Worm (Caenorhabditis elegans): ENCODE results near the gene C48B4.6.

C48B4.6 gene

DNA sequence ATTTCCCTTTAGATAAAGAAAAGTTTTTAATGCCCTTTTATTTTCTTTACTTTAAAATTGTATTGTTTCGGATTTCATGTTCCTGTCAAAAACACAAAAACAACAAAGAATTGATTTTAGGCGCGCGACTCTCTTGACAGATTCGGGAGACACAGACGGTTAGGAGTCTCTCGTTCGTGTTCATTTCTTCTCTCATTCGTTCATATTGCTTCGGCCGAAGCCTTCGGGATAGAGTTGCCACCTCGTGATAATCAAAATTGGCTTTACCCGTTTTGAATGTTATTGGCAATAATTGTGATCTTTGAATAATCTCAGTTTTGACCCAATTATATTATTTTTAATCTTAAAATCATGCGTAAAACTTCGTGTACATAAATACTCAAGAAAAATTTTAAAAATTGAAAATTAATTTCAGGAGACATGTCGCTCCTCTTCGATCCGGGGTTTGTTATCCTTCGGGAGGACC is 47.3 kb downstream of the C48B4.6 start, which contains the start of gene F55H2.5:
F55H2.5 (plus strand) TSS at position 416 of the 466 bp plus-strand sequence.
- TF ChIP-seq fos-1 (tag; optimal IDR thresholded peaks at IDR 0.05) (no peak), mml-1 (tag; optimal IDR thresholded peaks at IDR 0.05) (no peak), egl-27 (tag; optimal IDR thresholded peaks at IDR 0.05) (no peak), sea-2 (GFP tag; optimal IDR thresholded peaks at IDR 0.05) (no peak), nhr-76 (tag; optimal IDR thresholded peaks at IDR 0.05) (no peak), jun-1 (tag; optimal IDR thresholded peaks at IDR 0.05) (no peak), unc-62 (GFP tag; optimal IDR thresholded peaks at IDR 0.05) (no peak), nhr-77 (tag; optimal IDR thresholded peaks at IDR 0.05) (no peak), nhr-11 (tag; optimal IDR thresholded peaks at IDR 0.05) (no peak), elt-3 (tag; optimal IDR thresholded peaks at IDR 0.05) (no peak), zag-1 (tag; optimal IDR thresholded peaks at IDR 0.05) (no peak), elt-1 (tag; optimal IDR thresholded peaks at IDR 0.05) (no peak), pha-4 (tag; optimal IDR thresholded peaks at IDR 0.05) (peak; percentile 5), nhr-12 (tag; optimal IDR thresholded peaks at IDR 0.05) (no peak), hmg-11 (tag; optimal IDR thresholded peaks at IDR 0.05) (peak; percentile 31), unc-39 (tag; optimal IDR thresholded peaks at IDR 0.05) (no peak), skn-1 (tag; optimal IDR thresholded peaks at IDR 0.05) (no peak), lin-15B (tag; optimal IDR thresholded peaks at IDR 0.05) (peak; percentile 2), nhr-23 (tag; optimal IDR thresholded peaks at IDR 0.05) (no peak), nfya-1 (tag; optimal IDR thresholded peaks at IDR 0.05; ENCODE audit: insufficient read depth) (peak; percentile 18), tbx-2 (tag; optimal IDR thresholded peaks at IDR 0.05) (no peak), ama-1 (optimal IDR thresholded peaks at IDR 0.05) (peak; percentile 43), eor-1 (tag; optimal IDR thresholded peaks at IDR 0.05) (no peak), ceh-9 (tag; optimal IDR thresholded peaks at IDR 0.05) (no peak), ztf-11 (tag; optimal IDR thresholded peaks at IDR 0.05) (no peak), nhr-28 (tag; optimal IDR thresholded peaks at IDR 0.05) (no peak)

DNA sequence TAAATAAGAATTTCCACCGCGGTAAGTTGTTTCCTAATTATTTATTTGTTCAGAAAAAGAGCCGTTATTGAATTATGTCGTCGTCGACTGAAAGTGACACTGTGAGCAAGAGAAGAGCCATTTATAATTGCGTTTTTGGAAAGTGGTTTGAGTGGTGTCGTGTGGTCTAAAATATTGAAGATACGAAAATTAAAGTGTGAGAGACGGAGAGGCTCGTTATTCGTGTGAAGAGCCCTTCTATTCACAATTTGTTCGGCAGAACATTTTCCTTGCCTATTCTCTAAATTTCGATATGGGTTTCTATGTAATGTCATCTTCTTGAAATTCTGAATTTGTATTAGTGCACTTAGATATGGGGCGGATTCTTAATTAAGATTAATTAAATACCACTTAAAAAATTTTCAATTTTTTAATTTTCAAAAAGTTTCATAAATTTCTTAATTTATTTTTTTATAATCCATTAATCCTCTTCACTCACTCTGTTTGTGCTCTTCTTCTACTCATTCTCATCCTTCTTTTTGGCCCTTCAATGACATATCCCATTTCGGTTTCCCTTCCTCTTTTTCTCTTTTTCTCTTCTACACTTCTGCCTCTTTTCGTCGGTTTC is 48.5 kb downstream of the C48B4.6 start:
- no peak for TF ChIP-seq daf-12 (tag; optimal IDR thresholded peaks at IDR 0.05)
- no peak for TF ChIP-seq nhr-11 (tag; optimal IDR thresholded peaks at IDR 0.05)
- TF ChIP-seq nfya-1 (tag; optimal IDR thresholded peaks at IDR 0.05; ENCODE audit: insufficient read depth) = peak; percentile 31
- TF ChIP-seq zag-1 (tag; optimal IDR thresholded peaks at IDR 0.05) = no peak
- no peak for TF ChIP-seq ZK546.5 (tag; optimal IDR thresholded peaks at IDR 0.05)
- TF ChIP-seq unc-39 (tag; optimal IDR thresholded peaks at IDR 0.05) = no peak
- peak; percentile 3 for TF ChIP-seq nhr-23 (tag; optimal IDR thresholded peaks at IDR 0.05)
- TF ChIP-seq lsy-12 (tag; optimal IDR thresholded peaks at IDR 0.05) = peak; percentile 49
- TF ChIP-seq hmg-11 (tag; optimal IDR thresholded peaks at IDR 0.05) = no peak
- TF ChIP-seq fos-1 (tag; optimal IDR thresholded peaks at IDR 0.05) = no peak
- peak; percentile 78 for TF ChIP-seq ama-1 (optimal IDR thresholded peaks at IDR 0.05)
- no peak for TF ChIP-seq ceh-16 (tag; optimal IDR thresholded peaks at IDR 0.05)
- TF ChIP-seq jun-1 (tag; optimal IDR thresholded peaks at IDR 0.05) = no peak
- TF ChIP-seq snpc-4 (tag; optimal IDR thresholded peaks at IDR 0.05) = no peak
- no peak for TF ChIP-seq nhr-237 (tag; optimal IDR thresholded peaks at IDR 0.05)
- no peak for TF ChIP-seq ceh-82 (tag; optimal IDR thresholded peaks at IDR 0.05)
- no peak for TF ChIP-seq mdl-1 (tag; optimal IDR thresholded peaks at IDR 0.05)
- peak; percentile 29 for TF ChIP-seq elt-2 (tag; optimal IDR thresholded peaks at IDR 0.05)
- peak; percentile 59 for TF ChIP-seq nhr-77 (tag; optimal IDR thresholded peaks at IDR 0.05)
- no peak for TF ChIP-seq lin-39 (tag; optimal IDR thresholded peaks at IDR 0.05)
- no peak for TF ChIP-seq R02D3.7 (tag; optimal IDR thresholded peaks at IDR 0.05)
- no peak for TF ChIP-seq sea-2 (GFP tag; optimal IDR thresholded peaks at IDR 0.05)
- TF ChIP-seq elt-1 (tag; optimal IDR thresholded peaks at IDR 0.05) = no peak
- TF ChIP-seq tbx-2 (tag; optimal IDR thresholded peaks at IDR 0.05) = peak; percentile 28
- TF ChIP-seq ztf-4 (tag; optimal IDR thresholded peaks at IDR 0.05) = peak; percentile 47
- no peak for TF ChIP-seq skn-1 (tag; optimal IDR thresholded peaks at IDR 0.05)
- TF ChIP-seq nhr-28 (tag; optimal IDR thresholded peaks at IDR 0.05) = no peak
- no peak for TF ChIP-seq nhr-67 (tag; optimal IDR thresholded peaks at IDR 0.05)
- no peak for TF ChIP-seq fkh-2 (tag; optimal IDR thresholded peaks at IDR 0.05)
- no peak for TF ChIP-seq mml-1 (tag; optimal IDR thresholded peaks at IDR 0.05)
- TF ChIP-seq egl-5 (tag; optimal IDR thresholded peaks at IDR 0.05) = no peak
- TF ChIP-seq egl-27 (tag; optimal IDR thresholded peaks at IDR 0.05) = no peak
- no peak for TF ChIP-seq elt-3 (tag; optimal IDR thresholded peaks at IDR 0.05)
- no peak for TF ChIP-seq nhr-76 (tag; optimal IDR thresholded peaks at IDR 0.05)
- TF ChIP-seq eor-1 (tag; optimal IDR thresholded peaks at IDR 0.05) = no peak
- no peak for TF ChIP-seq pqm-1 (tag; optimal IDR thresholded peaks at IDR 0.05)
- TF ChIP-seq ceh-9 (tag; optimal IDR thresholded peaks at IDR 0.05) = no peak
- no peak for TF ChIP-seq fkh-10 (GFP tag; optimal IDR thresholded peaks at IDR 0.05)
- peak; percentile 50 for TF ChIP-seq nhr-43 (tag; optimal IDR thresholded peaks at IDR 0.05; ENCODE audit: poor library complexity, severe bottlenecking)
- TF ChIP-seq nhr-12 (tag; optimal IDR thresholded peaks at IDR 0.05) = no peak
- TF ChIP-seq lin-15B (tag; optimal IDR thresholded peaks at IDR 0.05) = no peak
- peak; percentile 3 for TF ChIP-seq pha-4 (tag; optimal IDR thresholded peaks at IDR 0.05)
- TF ChIP-seq unc-62 (GFP tag; optimal IDR thresholded peaks at IDR 0.05) = no peak
- TF ChIP-seq nhr-25 (tag; optimal IDR thresholded peaks at IDR 0.05) = no peak
- no peak for TF ChIP-seq ceh-28 (tag; optimal IDR thresholded peaks at IDR 0.05)
- TF ChIP-seq aly-2 (tag; optimal IDR thresholded peaks at IDR 0.05) = no peak
- no peak for TF ChIP-seq ztf-11 (tag; optimal IDR thresholded peaks at IDR 0.05)
